Worm (Caenorhabditis elegans): ENCODE data around the gene sbsp-1.

ce11 chrIII:10794049-10794448 is 38.7 kb upstream of the sbsp-1 start, which contains the start of gene clec-163:
- TF ChIP-seq T22C8.4 (GFP tag; IDR thresholded peaks at IDR 0.05), result no peak
- no peak for TF ChIP-seq ref-1 (GFP tag; conservative IDR thresholded peaks at IDR 0.05)
- no peak for TF ChIP-seq tab-1 (GFP tag; IDR thresholded peaks at IDR 0.05)
- TF ChIP-seq flt-1 (GFP tag; IDR thresholded peaks at IDR 0.05), result no peak
- no peak for TF ChIP-seq cog-1 (tag; optimal IDR thresholded peaks at IDR 0.05)
- no peak for TF ChIP-seq ztf-29 (GFP tag; IDR thresholded peaks at IDR 0.05)
- no peak for TF ChIP-seq klf-2 (GFP tag; conservative IDR thresholded peaks at IDR 0.05)
- TF ChIP-seq med-1 (GFP tag; optimal IDR thresholded peaks at IDR 0.05; ENCODE audit: insufficient read depth), result no peak
- TF ChIP-seq ztf-23 (GFP tag; IDR thresholded peaks at IDR 0.05), result no peak

Data from whole organism, midembryonic.